Fruit fly (Drosophila melanogaster) whole organism, embryonic: ENCODE results near the gene Pez.

Source experiments
- CG10274 ChIP-seq: fragments of 200-800 bp; sonication (Bioruptor generic); optimal IDR thresholded peaks from 3 replicates; lab custom pipeline; 2017; ENCODE audit warnings: missing biosample characterization, mild to moderate bottlenecking, missing genetic modification characterization
- CG10431 ChIP-seq: fragments of 200-800 bp; sonication (Bioruptor generic); optimal IDR thresholded peaks from 3 replicates; lab custom pipeline; 2018; ENCODE audit warnings: missing biosample characterization, mild to moderate bottlenecking, missing genetic modification characterization
- CG2678 ChIP-seq: fragments of 200-800 bp; sonication (Bioruptor generic); optimal IDR thresholded peaks from 3 replicates; lab custom pipeline; 2019; ENCODE audit warnings: missing biosample characterization, mild to moderate bottlenecking, missing genetic modification characterization, moderate library complexity
- CG3847 ChIP-seq: fragments of 200-800 bp; sonication (Bioruptor generic); IDR thresholded peaks from 2 replicates; pipeline ENCODE4 v1.3.6; 2022; ENCODE audit warnings: missing biosample characterization, missing genetic modification characterization
- CG7839 ChIP-seq: fragments of 200-800 bp; sonication (Bioruptor generic); optimal IDR thresholded peaks from 3 replicates; lab custom pipeline; 2018; ENCODE audit warnings: missing biosample characterization, mild to moderate bottlenecking, missing genetic modification characterization, moderate library complexity
- Gug ChIP-seq: fragments of 200-800 bp; sonication (Bioruptor generic); IDR thresholded peaks from 4 replicates; pipeline ENCODE4 v1.3.6; 2022; ENCODE audit warnings: missing biosample characterization, missing genetic modification characterization
- Meics ChIP-seq: fragments of 200-800 bp; sonication (Bioruptor generic); optimal IDR thresholded peaks from 2 replicates; lab custom pipeline; 2017; ENCODE audit warnings: missing biosample characterization, mild to moderate bottlenecking, missing genetic modification characterization
- da ChIP-seq: fragments of 200-800 bp; sonication (Bioruptor generic); optimal IDR thresholded peaks from 2 replicates; lab custom pipeline; 2016; ENCODE audit warnings: missing biosample characterization, missing genetic modification characterization
- disco-r ChIP-seq: fragments of 200-800 bp; sonication (Bioruptor generic); optimal IDR thresholded peaks from 2 replicates; lab custom pipeline; 2016; ENCODE audit warnings: missing biosample characterization, missing genetic modification characterization
- insv ChIP-seq, 2 experiments: fragments of 200-800 bp; sonication (Bioruptor generic); optimal IDR thresholded peaks; 3 replicates each; lab custom pipeline; 2016 to 2018; ENCODE audit warnings: missing biosample characterization in 2 of 2, missing genetic modification characterization in 2 of 2
- jing ChIP-seq: fragments of 200-800 bp; sonication (Bioruptor generic); optimal IDR thresholded peaks from 2 replicates; lab custom pipeline; 2018; ENCODE audit warnings: missing biosample characterization, mild to moderate bottlenecking, missing genetic modification characterization
- oc ChIP-seq: fragments of 200-800 bp; sonication (Bioruptor generic); optimal IDR thresholded peaks from 2 replicates; lab custom pipeline; 2018; ENCODE audit warnings: missing biosample characterization, mild to moderate bottlenecking, missing genetic modification characterization, moderate library complexity
- pum ChIP-seq: fragments of 200-800 bp; sonication (Bioruptor generic); optimal IDR thresholded peaks from 2 replicates; lab custom pipeline; 2016; ENCODE audit warnings: missing biosample characterization, missing genetic modification characterization

DNA sequence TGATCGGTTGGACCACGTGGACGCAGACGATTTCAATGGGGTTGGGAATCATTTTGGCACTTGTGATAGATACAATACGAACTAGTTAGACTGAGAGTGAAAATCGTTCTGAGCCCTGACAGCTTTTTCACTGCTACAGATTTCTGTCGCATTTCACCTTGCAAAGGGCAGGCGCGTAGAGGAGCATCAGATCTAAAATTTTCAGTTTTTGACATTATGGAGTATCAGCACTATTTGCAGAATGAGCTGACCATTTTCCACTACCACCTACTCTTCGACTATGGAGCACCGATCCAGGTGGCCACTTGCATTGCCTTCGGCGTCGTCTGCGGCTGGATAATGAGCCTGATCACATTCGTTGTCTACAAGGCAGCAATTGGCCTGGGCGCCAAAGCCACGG lies 29.8 kb downstream of the Pez start, which contains the start of the genes CG43922 and CG13984:
- TF ChIP-seq da (GFP tag; lab: Kevin White, UChicago) (no peak), CG7839 (no peak), Gug (GFP tag; lab: Robert Waterston, UW) (no peak), insv (GFP tag; optimal IDR thresholded peaks at IDR 0.05; lab: Kevin White, UChicago) (no peak), CG10274 (GFP tag; lab: Kevin White, UChicago) (no peak), oc (tag; lab: Kevin White, UChicago) (no peak), CG3847 (GFP tag; lab: Robert Waterston, UW) (no peak), pum (GFP tag; lab: Kevin White, UChicago) (no peak), disco-r (GFP tag; lab: Kevin White, UChicago) (no peak), jing (GFP tag; lab: Kevin White, UChicago) (no peak), CG10431 (GFP tag; lab: Kevin White, UChicago) (no peak), CG2678 (tag; lab: Kevin White, UChicago) (no peak), Meics (GFP tag; lab: Kevin White, UChicago) (no peak)
